Worm (Caenorhabditis elegans): ENCODE measurements around the gene F48C5.2.

F48C5.2 gene

ce11 chrX:11465215-11465614, 11.1 kb upstream of the F48C5.2 start, which contains the start of gene lin-14 (continued):
- TF ChIP-seq pros-1 (tag; optimal IDR thresholded peaks at IDR 0.05): peak; percentile 32
- TF ChIP-seq pat-9 (tag; optimal IDR thresholded peaks at IDR 0.05): no peak
- TF ChIP-seq K02D7.2 (tag; optimal IDR thresholded peaks at IDR 0.05): no peak
- no peak for TF ChIP-seq sox-2 (GFP tag; IDR thresholded peaks at IDR 0.05)
- TF ChIP-seq K09A11.1 (tag; optimal IDR thresholded peaks at IDR 0.05; ENCODE audit: insufficient read depth): no peak
- TF ChIP-seq pha-4 (tag; optimal IDR thresholded peaks at IDR 0.05): no peak
- TF ChIP-seq madf-2 (tag; optimal IDR thresholded peaks at IDR 0.05): no peak
- peak; percentile 26 for TF ChIP-seq fax-1 (tag; optimal IDR thresholded peaks at IDR 0.05)
- no peak for TF ChIP-seq che-1 (tag; optimal IDR thresholded peaks at IDR 0.05)
- TF ChIP-seq lin-11 (tag; optimal IDR thresholded peaks at IDR 0.05): no peak
- no peak for TF ChIP-seq mec-3 (tag; optimal IDR thresholded peaks at IDR 0.05; ENCODE audit: borderline replicate concordance)
- peak; percentile 56 for TF ChIP-seq ceh-34 (tag; optimal IDR thresholded peaks at IDR 0.05)
- TF ChIP-seq Y22D7AL.16 (tag; optimal IDR thresholded peaks at IDR 0.05): no peak
- TF ChIP-seq C38D4.7 (GFP tag; optimal IDR thresholded peaks at IDR 0.05): no peak
- TF ChIP-seq unc-86 (tag; optimal IDR thresholded peaks at IDR 0.05): no peak
- TF ChIP-seq ref-2 (tag; optimal IDR thresholded peaks at IDR 0.05): no peak
- no peak for TF ChIP-seq fkh-6 (tag; optimal IDR thresholded peaks at IDR 0.05)
- no peak for TF ChIP-seq pha-2 (tag; optimal IDR thresholded peaks at IDR 0.05)
- peak; percentile 67 for TF ChIP-seq ceh-31 (tag; optimal IDR thresholded peaks at IDR 0.05)
- TF ChIP-seq ceh-6 (GFP tag; optimal IDR thresholded peaks at IDR 0.05): no peak
- no peak for TF ChIP-seq ztf-16 (tag; optimal IDR thresholded peaks at IDR 0.05)
- no peak for TF ChIP-seq fkh-10 (GFP tag; optimal IDR thresholded peaks at IDR 0.05)
- no peak for TF ChIP-seq rnt-1 (tag; optimal IDR thresholded peaks at IDR 0.05)
- no peak for TF ChIP-seq ttx-3 (tag; optimal IDR thresholded peaks at IDR 0.05)
- no peak for TF ChIP-seq T23F11.4 (GFP tag; optimal IDR thresholded peaks at IDR 0.05)

- TF ChIP-seq mec-3 (tag; optimal IDR thresholded peaks at IDR 0.05; ENCODE audit: borderline replicate concordance) (no peak), ama-1 (optimal IDR thresholded peaks at IDR 0.05) (no peak), tbx-2 (tag; optimal IDR thresholded peaks at IDR 0.05) (peak; percentile 19), syd-9 (tag; optimal IDR thresholded peaks at IDR 0.05) (no peak), elt-2 (tag; optimal IDR thresholded peaks at IDR 0.05) (peak; percentile 57), ceh-18 (tag; optimal IDR thresholded peaks at IDR 0.05) (peak; percentile 37), rnt-1 (tag; optimal IDR thresholded peaks at IDR 0.05) (peak; percentile 37), nfya-1 (tag; optimal IDR thresholded peaks at IDR 0.05) (peak; percentile 14)
These were observed 10.4 kb upstream of the F48C5.2 start for ce11 chrX:11464271-11465103.

- no peak for TF ChIP-seq ceh-14 (tag; optimal IDR thresholded peaks at IDR 0.05)
- TF ChIP-seq ceh-2 (tag; optimal IDR thresholded peaks at IDR 0.05): no peak
- TF ChIP-seq ttx-3 (tag; optimal IDR thresholded peaks at IDR 0.05): no peak
- TF ChIP-seq ceh-22 (tag; optimal IDR thresholded peaks at IDR 0.05): no peak
- no peak for TF ChIP-seq sox-4 (tag; optimal IDR thresholded peaks at IDR 0.05)
- TF ChIP-seq tbx-2 (tag; optimal IDR thresholded peaks at IDR 0.05): no peak
- TF ChIP-seq unc-55 (GFP tag; optimal IDR thresholded peaks at IDR 0.05): peak; percentile 5
- no peak for TF ChIP-seq lin-11 (tag; optimal IDR thresholded peaks at IDR 0.05)
- peak; percentile 3 for TF ChIP-seq nfya-1 (tag; optimal IDR thresholded peaks at IDR 0.05)
- peak; percentile 26 for TF ChIP-seq rnt-1 (tag; optimal IDR thresholded peaks at IDR 0.05)
- TF ChIP-seq unc-86 (tag; optimal IDR thresholded peaks at IDR 0.05): no peak
These were observed 9.4 kb upstream of the F48C5.2 start for ce11 chrX:11463568-11463967.

ce11 chrX:11463005-11463404, 8.9 kb upstream of the F48C5.2 start:
- no peak for TF ChIP-seq ahr-1 (tag; optimal IDR thresholded peaks at IDR 0.05)
- TF ChIP-seq dve-1 (tag; optimal IDR thresholded peaks at IDR 0.05): peak; percentile 21

Measured in whole organism, late embryonic.